Fruit fly (Drosophila melanogaster): ENCODE measurements around the gene ppk14.

The ppk14 gene

DNA sequence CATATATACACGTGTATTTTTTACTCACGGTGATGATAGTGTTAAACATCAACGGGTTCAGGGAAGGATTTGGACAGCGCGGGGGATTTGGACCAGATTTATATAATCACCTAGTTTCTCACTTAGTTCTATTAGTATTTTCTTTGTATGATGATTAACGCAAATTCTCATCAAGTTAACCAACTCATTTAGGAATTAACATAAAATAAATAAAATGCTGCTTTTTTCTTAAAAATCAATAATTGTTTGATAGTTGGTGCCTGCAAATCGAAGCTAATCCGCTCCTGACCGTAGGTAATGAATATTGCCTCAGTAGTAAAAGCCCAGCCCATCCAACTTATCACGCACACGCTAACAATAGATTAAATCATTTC lies 3.0 kb upstream of the ppk14 start (continued):
- TF ChIP-seq Six4 (GFP tag; optimal IDR thresholded peaks at IDR 0.05): peak; percentile 53
- TF ChIP-seq CG13296 (GFP tag; optimal IDR thresholded peaks at IDR 0.05): peak; percentile 86
- TF ChIP-seq tap (tag; optimal IDR thresholded peaks at IDR 0.05): peak; percentile 78
- peak; percentile 90 for TF ChIP-seq zfh2 (GFP tag; optimal IDR thresholded peaks at IDR 0.05)
- TF ChIP-seq CG14441 (GFP tag; IDR thresholded peaks at IDR 0.05): peak; percentile 88
- peak; percentile 57 for TF ChIP-seq Bdp1 (GFP tag; optimal IDR thresholded peaks at IDR 0.05)
- peak; percentile 71 for TF ChIP-seq CG4820 (GFP tag; optimal IDR thresholded peaks at IDR 0.05)
- TF ChIP-seq Aef1 (GFP tag; IDR thresholded peaks at IDR 0.05): peak; percentile 91
- TF ChIP-seq Ets97D (GFP tag; optimal IDR thresholded peaks at IDR 0.05): peak; percentile 29
- peak; percentile 68 for TF ChIP-seq Myb (GFP tag; optimal IDR thresholded peaks at IDR 0.05)
- no peak for TF ChIP-seq CG4360 (GFP tag; IDR thresholded peaks at IDR 0.05)
- peak; percentile 82 for TF ChIP-seq CG18619 (GFP tag; optimal IDR thresholded peaks at IDR 0.05)
- no peak for TF ChIP-seq pan (optimal IDR thresholded peaks at IDR 0.05)
- TF ChIP-seq pan (GFP tag; optimal IDR thresholded peaks at IDR 0.05 in 1 of 2, IDR thresholded peaks at IDR 0.05 in 1 of 2): peak in 1 of 2 experiments; percentile 78
- TF ChIP-seq caup (GFP tag; optimal IDR thresholded peaks at IDR 0.05; ENCODE audit: severe bottlenecking): peak; percentile 84
- TF ChIP-seq chm (GFP tag; IDR thresholded peaks at IDR 0.05): no peak
- TF ChIP-seq YL-1 (GFP tag; optimal IDR thresholded peaks at IDR 0.05): no peak
- TF ChIP-seq CG31388 (GFP tag; optimal IDR thresholded peaks at IDR 0.05): peak; percentile 58
- TF ChIP-seq Antp (GFP tag; optimal IDR thresholded peaks at IDR 0.05): peak; percentile 72
- TF ChIP-seq tin (GFP tag; optimal IDR thresholded peaks at IDR 0.05): peak; percentile 81
- TF ChIP-seq Ssrp (tag; optimal IDR thresholded peaks at IDR 0.05): peak; percentile 75
- TF ChIP-seq abd-A (tag; optimal IDR thresholded peaks at IDR 0.05): no peak
- peak; percentile 48 for TF ChIP-seq en (GFP tag; optimal IDR thresholded peaks at IDR 0.05)
- TF ChIP-seq nom (GFP tag; optimal IDR thresholded peaks at IDR 0.05): no peak
- peak; percentile 76 for TF ChIP-seq Nf-YC (tag; optimal IDR thresholded peaks at IDR 0.05)
- peak; percentile 85 for TF ChIP-seq E2f1 (GFP tag; IDR thresholded peaks at IDR 0.05)
- TF ChIP-seq CG8478 (optimal IDR thresholded peaks at IDR 0.05): no peak
- TF ChIP-seq CG18599 (GFP tag; optimal IDR thresholded peaks at IDR 0.05): peak; percentile 92
- no peak for TF ChIP-seq Dll (GFP tag; IDR thresholded peaks at IDR 0.05; ENCODE audit: partially characterized antibody)
- peak; percentile 82 for TF ChIP-seq Mrtf (GFP tag; IDR thresholded peaks at IDR 0.05)
- no peak for TF ChIP-seq HLHmδ (GFP tag; optimal IDR thresholded peaks at IDR 0.05)
- peak; percentile 85 for TF ChIP-seq CG11456 (GFP tag; IDR thresholded peaks at IDR 0.05)
- TF ChIP-seq sima (GFP tag; optimal IDR thresholded peaks at IDR 0.05): peak; percentile 45
- no peak for TF ChIP-seq Neu2 (GFP tag; optimal IDR thresholded peaks at IDR 0.05; ENCODE audit: borderline replicate concordance)
- TF ChIP-seq BtbVII (GFP tag; optimal IDR thresholded peaks at IDR 0.05): peak; percentile 83
- no peak for TF ChIP-seq Hr39 (optimal IDR thresholded peaks at IDR 0.05)
- no peak for TF ChIP-seq CG42726 (GFP tag; IDR thresholded peaks at IDR 0.05; ENCODE audit: partially characterized antibody)
- peak; percentile 55 for TF ChIP-seq CG12942 (GFP tag; optimal IDR thresholded peaks at IDR 0.05)
- TF ChIP-seq CG13123 (GFP tag; optimal IDR thresholded peaks at IDR 0.05): peak; percentile 4
- TF ChIP-seq CG8388 (GFP tag; optimal IDR thresholded peaks at IDR 0.05): peak; percentile 39
- TF ChIP-seq Dek (tag; optimal IDR thresholded peaks at IDR 0.05): peak; percentile 93
- TF ChIP-seq CG5180 (GFP tag; optimal IDR thresholded peaks at IDR 0.05): peak; percentile 64
- peak; percentile 90 for TF ChIP-seq lmd (GFP tag; IDR thresholded peaks at IDR 0.05)
- peak; percentile 82 for TF ChIP-seq al (GFP tag; IDR thresholded peaks at IDR 0.05)
- TF ChIP-seq CG18476 (GFP tag; optimal IDR thresholded peaks at IDR 0.05): peak; percentile 57
- TF ChIP-seq ham (GFP tag; IDR thresholded peaks at IDR 0.05): peak; percentile 51; the same call in 1 of the 2 replicates
- no peak for TF ChIP-seq Doc3 (GFP tag; IDR thresholded peaks at IDR 0.05; ENCODE audit: partially characterized antibody)
- TF ChIP-seq CG12659 (GFP tag; optimal IDR thresholded peaks at IDR 0.05): peak; percentile 87
- TF ChIP-seq phol (tag; optimal IDR thresholded peaks at IDR 0.05): peak; percentile 79
- TF ChIP-seq btn (GFP tag; optimal IDR thresholded peaks at IDR 0.05): peak; percentile 15
- peak; percentile 83 to 88 for TF ChIP-seq dpn (GFP tag; optimal IDR thresholded peaks at IDR 0.05)
- no peak for TF ChIP-seq CG6254 (GFP tag; optimal IDR thresholded peaks at IDR 0.05)
